Worm (Caenorhabditis elegans) whole organism, L2 larva: ENCODE measurements around the gene C49F8.3.

ENCODE experiments used
- R02D3.7 ChIP-seq: fragments of 150-350 bp; optimal IDR thresholded peaks from 2 replicates; lab custom pipeline; 2014; ENCODE audit warnings: missing biosample characterization, missing genetic modification characterization
- blmp-1 ChIP-seq: sonication (generic microtip); optimal IDR thresholded peaks from 2 replicates; lab custom pipeline; 2017; ENCODE audit warnings: missing genetic modification characterization, mild to moderate bottlenecking, missing compliant biosample characterization, antibody characterized with exemption, moderate library complexity; ENCODE audit not compliant: insufficient read depth
- ceh-16 ChIP-seq: fragments of 150-350 bp; optimal IDR thresholded peaks from 2 replicates; lab custom pipeline; 2014; ENCODE audit warnings: missing biosample characterization, missing genetic modification characterization
- elt-1 ChIP-seq: fragments of 150-350 bp; optimal IDR thresholded peaks from 2 replicates; lab custom pipeline; 2014; ENCODE audit warnings: missing biosample characterization, missing genetic modification characterization
- lin-39 ChIP-seq: fragments of 150-350 bp; optimal IDR thresholded peaks from 2 replicates; lab custom pipeline; 2014; ENCODE audit warnings: missing biosample characterization, missing genetic modification reagents, missing genetic modification characterization
- nhr-23 ChIP-seq: fragments of 150-350 bp; optimal IDR thresholded peaks from 2 replicates; lab custom pipeline; 2014; ENCODE audit warnings: missing biosample characterization, missing genetic modification reagents, missing genetic modification characterization
- nhr-237 ChIP-seq: fragments of 150-350 bp; optimal IDR thresholded peaks from 2 replicates; lab custom pipeline; 2014; ENCODE audit warnings: missing biosample characterization, missing genetic modification characterization
- nhr-77 ChIP-seq: fragments of 150-350 bp; optimal IDR thresholded peaks from 2 replicates; lab custom pipeline; 2014; ENCODE audit warnings: missing biosample characterization, missing genetic modification characterization
- skn-1 ChIP-seq: sonication (generic microtip); optimal IDR thresholded peaks from 2 replicates; lab custom pipeline; 2017; ENCODE audit warnings: missing biosample characterization, missing genetic modification characterization
- unc-39 ChIP-seq: fragments of 150-350 bp; optimal IDR thresholded peaks from 2 replicates; lab custom pipeline; 2014; ENCODE audit warnings: missing biosample characterization, missing genetic modification characterization
- unc-62 ChIP-seq: fragments of 150-350 bp; optimal IDR thresholded peaks from 2 replicates; lab custom pipeline; 2014; ENCODE audit warnings: missing biosample characterization, missing genetic modification reagents, missing genetic modification characterization
- zag-1 ChIP-seq: fragments of 150-350 bp; optimal IDR thresholded peaks from 2 replicates; lab custom pipeline; 2014; ENCODE audit warnings: missing biosample characterization, missing genetic modification characterization
- ztf-4 ChIP-seq: fragments of 150-350 bp; optimal IDR thresholded peaks from 2 replicates; lab custom pipeline; 2014; ENCODE audit warnings: missing biosample characterization, missing genetic modification characterization

ce11 chrX:13421068-13421467, 33.7 kb upstream of the C49F8.3 start:
- TF ChIP-seq R02D3.7 = no peak
- TF ChIP-seq nhr-237 = no peak
- TF ChIP-seq unc-62 = no peak
- no peak for TF ChIP-seq zag-1 (tag; lab: Kevin White, UChicago)
- TF ChIP-seq skn-1 (tag; lab: Kevin White, UChicago) = no peak
- TF ChIP-seq nhr-23 = no peak
- TF ChIP-seq nhr-77 (tag; lab: Kevin White, UChicago) = no peak
- no peak for TF ChIP-seq elt-1 (tag; lab: Kevin White, UChicago)
- TF ChIP-seq unc-39 = no peak
- no peak for TF ChIP-seq blmp-1 (tag; lab: Kevin White, UChicago)
- no peak for TF ChIP-seq ztf-4 (tag; lab: Kevin White, UChicago)
- no peak for TF ChIP-seq ceh-16 (tag; lab: Kevin White, UChicago)
- TF ChIP-seq lin-39 = no peak
